Fruit fly (Drosophila melanogaster): ENCODE measurements around the gene CG43394.

The CG43394 gene

dm6 chr2L:8198757-8199156 lies 53.2 kb downstream of the CG43394 start, which contains the start of gene PGAP5 (continued):
- peak in 1 of 2 experiments; percentile 2 for TF ChIP-seq crp (GFP tag; optimal IDR thresholded peaks at IDR 0.05)
- TF ChIP-seq gfzf (GFP tag; optimal IDR thresholded peaks at IDR 0.05), result peak; percentile 30
- peak; percentile 96 for TF ChIP-seq Dll (GFP tag; IDR thresholded peaks at IDR 0.05; ENCODE audit: partially characterized antibody)
- TF ChIP-seq NFAT (GFP tag; IDR thresholded peaks at IDR 0.05), result no peak
- TF ChIP-seq gsb-n (tag; optimal IDR thresholded peaks at IDR 0.05), result no peak
- TF ChIP-seq gcm2 (GFP tag; optimal IDR thresholded peaks at IDR 0.05), result peak; percentile 34
- no peak for TF ChIP-seq vfl (GFP tag; optimal IDR thresholded peaks at IDR 0.05)
- peak; percentile 2 for TF ChIP-seq zfh2 (GFP tag; optimal IDR thresholded peaks at IDR 0.05)
- peak; percentile 35 for TF ChIP-seq CG3995 (GFP tag; optimal IDR thresholded peaks at IDR 0.05)
- peak; percentile 27 for TF ChIP-seq trem (tag; optimal IDR thresholded peaks at IDR 0.05)
- no peak for TF ChIP-seq Six4 (GFP tag; optimal IDR thresholded peaks at IDR 0.05)
- no peak for TF ChIP-seq CG33213 (GFP tag; optimal IDR thresholded peaks at IDR 0.05)
- peak; percentile 91 for TF ChIP-seq BEAF-32 (GFP tag; optimal IDR thresholded peaks at IDR 0.05)
- TF ChIP-seq CG4820 (GFP tag; optimal IDR thresholded peaks at IDR 0.05), result no peak
- TF ChIP-seq Med (GFP tag), result peak; percentile 86
- peak; percentile 22; the same call in 1 of the 2 replicates for TF ChIP-seq aop (GFP tag; IDR thresholded peaks at IDR 0.05)
- TF ChIP-seq CG34376 (GFP tag; optimal IDR thresholded peaks at IDR 0.05), result peak; percentile 24
- TF ChIP-seq bab2 (GFP tag; optimal IDR thresholded peaks at IDR 0.05), result peak; percentile 1
- TF ChIP-seq CG7987 (GFP tag; optimal IDR thresholded peaks at IDR 0.05), result no peak
- TF ChIP-seq tll (GFP tag; optimal IDR thresholded peaks at IDR 0.05), result no peak
- no peak for TF ChIP-seq wek (GFP tag; optimal IDR thresholded peaks at IDR 0.05)
- TF ChIP-seq CG11085 (GFP tag; IDR thresholded peaks at IDR 0.05), result no peak
- no peak for TF ChIP-seq CG3281 (GFP tag; optimal IDR thresholded peaks at IDR 0.05)
- TF ChIP-seq z (GFP tag; IDR thresholded peaks at IDR 0.05), result no peak
- TF ChIP-seq row (GFP tag; IDR thresholded peaks at IDR 0.05), result 0 out of 3 replicates have a peak, but pooled peaks have one; percentile 26
- TF ChIP-seq amos (GFP tag; IDR thresholded peaks at IDR 0.05; ENCODE audit: partially characterized antibody), result peak; percentile 97
- TF ChIP-seq CG3847 (GFP tag; IDR thresholded peaks at IDR 0.05), result peak; percentile 74
- TF ChIP-seq CG6254 (GFP tag; optimal IDR thresholded peaks at IDR 0.05), result no peak
- no peak for TF ChIP-seq D (optimal IDR thresholded peaks at IDR 0.05)
- TF ChIP-seq D (GFP tag; optimal IDR thresholded peaks at IDR 0.05), result no peak
- no peak for TF ChIP-seq kni (GFP tag; optimal IDR thresholded peaks at IDR 0.05)
- no peak for TF ChIP-seq bsh (GFP tag; optimal IDR thresholded peaks at IDR 0.05)
- no peak for TF ChIP-seq CG5180 (GFP tag; optimal IDR thresholded peaks at IDR 0.05)
- peak; percentile 85 for TF ChIP-seq CG14860 (GFP tag; IDR thresholded peaks at IDR 0.05; ENCODE audit: partially characterized antibody)
- no peak for TF ChIP-seq Dad (GFP tag; optimal IDR thresholded peaks at IDR 0.05)
- TF ChIP-seq Jarid2 (GFP tag; optimal IDR thresholded peaks at IDR 0.05), result no peak
- TF ChIP-seq CG30403 (GFP tag; optimal IDR thresholded peaks at IDR 0.05), result peak; percentile 32
- TF ChIP-seq en (GFP tag; optimal IDR thresholded peaks at IDR 0.05), result no peak
- TF ChIP-seq CG14667 (GFP tag; IDR thresholded peaks at IDR 0.05), result no peak
- no peak for TF ChIP-seq lmd (GFP tag; IDR thresholded peaks at IDR 0.05)
- peak; percentile 74 for TF ChIP-seq nerfin-2 (GFP tag; IDR thresholded peaks at IDR 0.05; ENCODE audit: partially characterized antibody)
- TF ChIP-seq CG5953 (GFP tag; IDR thresholded peaks at IDR 0.05), result no peak
- TF ChIP-seq tx (GFP tag; optimal IDR thresholded peaks at IDR 0.05), result no peak
- no peak for TF ChIP-seq Ada2b (GFP tag; IDR thresholded peaks at IDR 0.05)
- peak; percentile 85 for TF ChIP-seq CG7963 (GFP tag; IDR thresholded peaks at IDR 0.05; ENCODE audit: partially characterized antibody)
- peak; percentile 81 for TF ChIP-seq tna (GFP tag; IDR thresholded peaks at IDR 0.05; ENCODE audit: partially characterized antibody)
- TF ChIP-seq CG42726 (GFP tag; IDR thresholded peaks at IDR 0.05; ENCODE audit: partially characterized antibody), result peak; percentile 92
- no peak for TF ChIP-seq ara (GFP tag; IDR thresholded peaks at IDR 0.05)
- no peak for TF ChIP-seq gt (GFP tag; IDR thresholded peaks at IDR 0.05)
- no peak for TF ChIP-seq CG17829 (tag; optimal IDR thresholded peaks at IDR 0.05)

Data from whole organism, embryonic.